Worm (Caenorhabditis elegans) whole organism, L4/young adult: Measurements from ENCODE around the gene spn-4.

Experiments used
- W03F9.2 ChIP-seq: fragments of 150-350 bp; optimal IDR thresholded peaks from 2 replicates; lab custom pipeline; 2014; ENCODE audit warnings: missing biosample characterization, missing genetic modification characterization
- dao-5 ChIP-seq: sonication (generic microtip); optimal IDR thresholded peaks from 2 replicates; lab custom pipeline; 2016; ENCODE audit warnings: missing genotype, missing genetic modification characterization, moderate library complexity, missing compliant biosample characterization
- him-1 ChIP-seq: sonication (generic microtip); optimal IDR thresholded peaks from 2 replicates; lab custom pipeline; 2016; ENCODE audit warnings: missing genotype, missing genetic modification reagents, missing genetic modification characterization, missing compliant biosample characterization

spn-4 gene

DNA sequence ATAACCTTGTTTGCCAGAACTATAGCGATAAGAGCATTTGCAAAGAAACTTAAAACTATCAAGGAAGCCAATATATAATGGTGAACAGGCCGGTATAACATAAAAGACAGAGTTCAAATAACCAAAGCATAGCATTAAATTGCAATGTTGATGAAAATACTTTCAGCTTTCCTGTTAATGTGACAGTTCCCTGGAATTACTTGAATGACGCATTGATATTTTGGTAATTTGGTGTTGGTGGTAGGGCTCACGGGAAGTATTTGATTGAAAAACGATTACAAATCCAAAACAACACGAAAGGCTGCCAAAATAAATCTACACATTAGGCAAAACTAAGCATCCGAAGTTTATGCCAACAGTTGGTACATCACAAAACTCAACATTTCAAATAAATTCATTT, 24.3 kb upstream of the spn-4 start, which contains the start of gene dmsr-16:
Gene dmsr-16 (minus strand): TSS at position 101 of the 400 bp plus-strand sequence.
- TF ChIP-seq W03F9.2 (tag; lab: Kevin White, UChicago) (no peak), dao-5 (tag; lab: Kevin White, UChicago) (no peak), him-1 (no peak)

DNA sequence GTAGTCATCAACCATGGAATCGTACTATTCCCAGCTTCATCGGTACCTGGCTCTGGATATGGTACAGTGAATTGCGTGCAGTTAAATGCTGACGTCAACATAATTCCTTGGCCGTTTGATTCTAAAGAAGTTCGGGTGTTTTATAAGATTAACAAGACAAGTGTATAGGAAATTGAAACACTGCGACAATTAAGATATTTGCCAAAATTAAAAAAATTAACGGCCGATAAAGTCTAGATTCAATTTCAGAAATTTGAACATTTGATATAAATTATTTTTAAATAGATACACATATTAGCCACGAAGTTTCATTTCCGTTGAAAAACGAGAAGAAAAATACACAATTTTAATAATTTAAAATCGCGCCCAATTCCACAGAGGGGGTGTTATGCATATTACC, 21.6 kb upstream of the spn-4 start, which contains the start of gene dmsr-12:
Gene dmsr-12 (minus strand): TSS at position 101 of the 400 bp plus-strand sequence.
- TF ChIP-seq dao-5 (tag; lab: Kevin White, UChicago): no peak
- TF ChIP-seq him-1: no peak
- no peak for TF ChIP-seq W03F9.2 (tag; lab: Kevin White, UChicago)

ce11 chrV:6803992-6804391, 19.3 kb upstream of the spn-4 start, which contains the start of gene dmsr-11:
TSS of gene dmsr-11 (minus strand) at chrV:6804092.
- TF ChIP-seq him-1 (no peak), dao-5 (tag; lab: Kevin White, UChicago) (no peak), W03F9.2 (tag; lab: Kevin White, UChicago) (no peak)

DNA sequence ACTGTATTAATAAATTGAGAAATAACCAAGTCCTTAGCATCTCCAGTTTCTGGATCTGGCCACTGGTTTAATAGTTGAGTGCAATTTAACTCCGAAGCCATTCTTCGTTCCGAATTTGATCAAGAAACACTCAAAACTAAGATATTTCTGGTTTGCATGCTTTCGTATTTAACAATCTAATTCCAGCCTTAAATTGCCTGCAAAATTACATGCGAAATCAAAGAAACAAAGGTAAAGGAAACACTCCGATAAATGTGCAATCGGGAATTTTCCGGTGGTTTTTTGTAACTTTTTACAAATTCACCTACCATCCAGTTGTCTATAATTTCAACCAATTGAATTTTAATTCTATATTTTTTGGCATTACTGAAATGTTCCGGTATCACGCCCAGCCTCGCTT, 17.1 kb upstream of the spn-4 start, which contains the start of gene dmsr-10:
Gene dmsr-10 (minus strand): TSS at position 101 of the 400 bp plus-strand sequence.
- TF ChIP-seq him-1: no peak

DNA sequence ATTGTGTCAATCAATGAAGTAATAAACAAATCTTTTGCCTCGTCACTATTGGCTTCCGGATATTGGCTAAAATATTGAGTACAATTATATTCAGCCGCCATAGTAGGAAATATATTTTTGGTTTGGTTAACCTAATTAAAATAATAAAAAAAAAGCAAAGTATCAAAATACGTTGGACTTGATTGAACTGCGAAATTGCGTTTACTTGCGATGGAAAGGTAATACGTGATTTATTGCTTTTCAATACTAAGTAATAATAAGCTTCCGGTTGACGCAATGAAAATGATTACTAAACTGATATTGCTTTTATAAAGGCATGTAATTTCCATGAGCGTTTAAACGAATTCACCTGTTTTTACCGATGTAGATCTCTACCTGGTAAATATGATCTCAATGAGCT, 14.9 kb upstream of the spn-4 start, which contains the start of gene dmsr-9:
Gene dmsr-9 (minus strand): TSS at position 101 of the 400 bp plus-strand sequence.
- TF ChIP-seq dao-5 (tag; lab: Kevin White, UChicago) (no peak), him-1 (no peak), W03F9.2 (tag; lab: Kevin White, UChicago) (no peak)

DNA sequence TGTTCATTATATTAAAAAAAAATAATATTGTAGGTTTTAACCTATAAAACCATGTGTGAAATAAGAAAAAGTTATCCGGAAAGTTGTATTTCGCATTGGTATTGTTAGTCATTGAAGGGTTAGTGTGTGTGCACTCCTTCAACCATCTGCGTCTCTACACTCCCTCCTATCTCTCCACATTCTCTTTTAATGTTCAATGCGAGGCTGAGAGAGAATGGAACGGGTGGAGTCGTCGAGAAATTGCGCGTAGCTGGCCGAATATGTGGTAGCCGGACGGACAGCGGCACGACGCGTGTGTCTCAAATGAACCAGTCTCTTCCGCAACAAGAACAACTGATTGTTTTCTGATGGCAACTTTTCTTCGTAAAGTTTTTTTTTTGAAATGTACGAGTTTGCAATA, 12.2 kb upstream of the spn-4 start:
- TF ChIP-seq W03F9.2 (tag; lab: Kevin White, UChicago) (no peak), dao-5 (tag; lab: Kevin White, UChicago) (no peak), him-1 (no peak)

- no peak for TF ChIP-seq dao-5 (tag; lab: Kevin White, UChicago)
- no peak for TF ChIP-seq W03F9.2 (tag; lab: Kevin White, UChicago)
- TF ChIP-seq him-1: no peak
Measured at ce11 chrV:6796264-6796663, 11.6 kb upstream of the spn-4 start.

- TF ChIP-seq W03F9.2 (tag; lab: Kevin White, UChicago) (no peak), him-1 (no peak), dao-5 (tag; lab: Kevin White, UChicago) (no peak)
Measured at ce11 chrV:6793744-6794239, 9.1 kb upstream of the spn-4 start, which contains the start of gene ZC404.1. TSS of gene ZC404.1 (plus strand) at chrV:6794189.

ce11 chrV:6792973-6793372, 8.3 kb upstream of the spn-4 start:
- no peak for TF ChIP-seq dao-5 (tag; lab: Kevin White, UChicago)
- no peak for TF ChIP-seq W03F9.2 (tag; lab: Kevin White, UChicago)
- TF ChIP-seq him-1: no peak

ce11 chrV:6792565-6792964, 7.9 kb upstream of the spn-4 start, which contains the start of gene gck-2:
TSS of gene gck-2 (minus strand) at chrV:6792665.
- TF ChIP-seq him-1 (no peak), dao-5 (tag; lab: Kevin White, UChicago) (no peak), W03F9.2 (tag; lab: Kevin White, UChicago) (no peak)

ce11 chrV:6787906-6788430, 3.3 kb upstream of the spn-4 start, which contains the start of gene ZC404.2:
TSS of gene ZC404.2 (plus strand) at chrV:6787952.
- TF ChIP-seq him-1: no peak
- no peak for TF ChIP-seq W03F9.2 (tag; lab: Kevin White, UChicago)
- TF ChIP-seq dao-5 (tag; lab: Kevin White, UChicago): no peak

DNA sequence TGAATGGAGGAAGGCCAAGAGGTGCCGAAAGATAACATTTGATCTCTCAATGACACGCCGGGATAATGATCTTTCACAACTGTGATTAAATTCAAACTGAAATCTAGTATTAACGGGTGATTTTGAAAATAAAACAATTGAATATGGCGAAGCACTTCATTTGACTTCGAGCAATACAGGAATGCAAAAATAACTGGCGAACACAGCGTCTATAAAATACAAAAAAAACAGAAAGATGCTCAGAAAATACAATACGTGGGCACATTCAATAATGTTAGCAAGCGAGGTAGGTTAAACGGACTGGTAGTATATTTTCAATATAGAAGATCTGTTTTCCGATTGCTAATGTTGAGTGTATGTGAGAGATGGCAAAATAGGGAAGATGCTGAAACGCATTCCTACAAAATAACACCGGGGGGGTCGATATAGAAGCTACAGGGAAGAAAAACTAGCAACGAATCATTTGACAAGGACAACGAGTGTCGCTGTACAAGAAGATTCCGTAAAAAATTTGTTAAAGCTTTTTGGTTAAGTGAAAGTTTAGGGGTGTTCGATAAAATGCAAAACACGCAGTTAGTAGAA, 1.6 kb downstream of the spn-4 start:
- TF ChIP-seq W03F9.2 (tag; lab: Kevin White, UChicago) (no peak), him-1 (no peak)

DNA sequence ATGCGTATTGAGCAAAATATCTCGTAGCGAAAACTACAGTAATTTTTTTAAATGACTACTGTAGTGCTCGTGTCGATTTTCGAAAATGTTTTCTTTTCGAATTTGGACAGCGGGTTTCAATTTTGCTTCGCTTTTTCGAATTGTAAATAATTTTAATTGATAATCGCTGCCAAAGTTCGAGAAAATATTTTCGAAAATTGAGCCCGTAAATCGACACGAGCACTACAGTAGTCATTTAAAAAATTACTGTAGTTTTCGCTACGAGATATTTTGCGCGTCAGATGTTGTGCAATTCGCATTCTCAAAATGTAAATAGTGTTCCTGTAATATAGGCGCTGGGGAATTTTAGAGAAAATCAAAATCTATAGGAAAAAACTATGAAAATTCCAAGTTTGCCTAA, 2.4 kb downstream of the spn-4 start:
- TF ChIP-seq W03F9.2 (tag; lab: Kevin White, UChicago): no peak
- no peak for TF ChIP-seq him-1
- no peak for TF ChIP-seq dao-5 (tag; lab: Kevin White, UChicago)

DNA sequence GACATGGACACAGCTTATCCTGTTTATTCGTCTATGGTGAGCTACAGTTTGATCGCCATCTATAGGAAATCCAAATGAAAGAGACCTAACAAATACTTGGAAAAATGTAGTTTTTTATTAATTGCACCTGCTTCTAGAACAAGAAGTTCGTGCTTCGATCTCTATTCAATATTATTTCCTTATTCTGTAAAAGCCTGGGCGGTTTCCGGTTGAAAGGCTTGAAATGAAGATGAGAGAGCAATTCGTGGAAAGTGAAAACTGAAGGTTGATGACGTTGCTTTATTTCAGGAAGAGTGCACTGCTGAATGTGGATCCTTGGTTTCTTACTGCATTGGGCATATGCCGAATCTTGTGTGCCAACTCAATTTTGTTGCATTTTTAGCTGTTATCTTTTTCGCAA, 4.0 kb downstream of the spn-4 start:
- TF ChIP-seq dao-5 (tag; lab: Kevin White, UChicago): no peak
- no peak for TF ChIP-seq him-1
- no peak for TF ChIP-seq W03F9.2 (tag; lab: Kevin White, UChicago)
